Worm (Caenorhabditis elegans) whole organism, mixed stage, embryonic: Measurements from ENCODE around the gene F42E11.3.

Experiments used
- blmp-1 ChIP-seq: fragments of 150-350 bp; optimal IDR thresholded peaks from 2 replicates; lab custom pipeline; 2014; ENCODE audit warnings: missing biosample characterization, missing genetic modification characterization
- elt-3 ChIP-seq: fragments of 150-350 bp; optimal IDR thresholded peaks from 2 replicates; lab custom pipeline; 2014; ENCODE audit warnings: missing biosample characterization, missing genetic modification characterization
- ham-2 ChIP-seq: fragments of 200-800 bp; sonication (Bioruptor generic); optimal IDR thresholded peaks from 2 replicates; lab custom pipeline; 2018; ENCODE audit warnings: mild to moderate bottlenecking, missing genetic modification characterization, missing compliant biosample characterization
- nhr-237 ChIP-seq: fragments of 150-350 bp; optimal IDR thresholded peaks from 2 replicates; lab custom pipeline; 2014; ENCODE audit warnings: missing biosample characterization, missing genetic modification characterization
- unc-62 ChIP-seq: fragments of 150-350 bp; optimal IDR thresholded peaks from 2 replicates; lab custom pipeline; 2014; ENCODE audit warnings: missing biosample characterization, missing genetic modification reagents, missing genetic modification characterization
- ztf-11 ChIP-seq: fragments of 150-350 bp; optimal IDR thresholded peaks from 2 replicates; lab custom pipeline; 2014; ENCODE audit warnings: missing biosample characterization, missing genetic modification characterization

- TF ChIP-seq elt-3 (tag; lab: Kevin White, UChicago) (no peak), blmp-1 (no peak), unc-62 (GFP tag; lab: Kevin White, UChicago) (no peak), ztf-11 (tag; lab: Kevin White, UChicago) (no peak), nhr-237 (tag; lab: Kevin White, UChicago) (no peak), ham-2 (no peak)
These were observed 46.7 kb downstream of the F42E11.3 start for ce11 chrX:11328710-11329109.
